Worm (Caenorhabditis elegans): ENCODE data around the gene Y43F8B.1.

DNA sequence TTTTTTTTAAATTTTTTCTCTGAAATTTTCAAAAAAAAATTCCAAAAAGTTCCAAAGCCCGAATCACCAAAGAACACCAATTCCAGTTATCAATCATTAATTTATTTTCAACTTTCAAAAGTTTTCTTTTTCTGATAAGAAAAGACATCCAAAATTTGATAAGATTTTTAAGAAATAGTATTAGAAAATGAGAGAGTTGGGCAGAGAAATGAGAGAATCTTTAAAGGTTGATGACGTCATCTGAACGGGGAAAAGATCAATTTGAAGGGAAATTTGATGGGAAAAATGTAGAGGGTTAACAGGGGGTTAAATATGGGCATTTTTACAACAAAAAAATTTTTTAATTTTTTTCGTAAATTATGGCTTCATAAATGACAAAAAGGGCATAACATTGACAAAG is 12.5 kb downstream of the Y43F8B.1 start:
- TF ChIP-seq skn-1 (tag; optimal IDR thresholded peaks at IDR 0.05) (peak; percentile 21), ceh-82 (tag; optimal IDR thresholded peaks at IDR 0.05) (no peak), fos-1 (tag; optimal IDR thresholded peaks at IDR 0.05) (no peak), nhr-28 (tag; optimal IDR thresholded peaks at IDR 0.05) (no peak), nhr-23 (tag; optimal IDR thresholded peaks at IDR 0.05) (no peak), ama-1 (optimal IDR thresholded peaks at IDR 0.05) (no peak), ZK546.5 (tag; optimal IDR thresholded peaks at IDR 0.05) (no peak), ceh-28 (tag; optimal IDR thresholded peaks at IDR 0.05) (peak; percentile 40), snpc-4 (tag; optimal IDR thresholded peaks at IDR 0.05) (no peak), nhr-11 (tag; optimal IDR thresholded peaks at IDR 0.05) (no peak), nhr-237 (tag; optimal IDR thresholded peaks at IDR 0.05) (no peak), elt-1 (tag; optimal IDR thresholded peaks at IDR 0.05) (no peak), nhr-25 (tag; optimal IDR thresholded peaks at IDR 0.05) (no peak)

All from whole organism, L3 larva.